Fruit fly (Drosophila melanogaster) whole organism, embryonic: ENCODE measurements around the gene CG10038.
A peak's percentile ranks its signal among the peaks of the same experiment; 100 is the strongest.

Experiments
- Atf6 ChIP-seq: fragments of 200-800 bp; sonication (Bioruptor generic); IDR thresholded peaks from 2 replicates; pipeline ENCODE4 v1.3.6; 2022; ENCODE audit warnings: missing biosample characterization, missing genetic modification characterization
- CG10209 ChIP-seq: fragments of 200-800 bp; sonication (Bioruptor generic); optimal IDR thresholded peaks from 3 replicates; lab custom pipeline; 2017; ENCODE audit warnings: missing biosample characterization, mild to moderate bottlenecking, missing genetic modification characterization, missing genetic modification reagents
- CG10274 ChIP-seq: fragments of 200-800 bp; sonication (Bioruptor generic); optimal IDR thresholded peaks from 3 replicates; lab custom pipeline; 2017; ENCODE audit warnings: missing biosample characterization, mild to moderate bottlenecking, missing genetic modification characterization
- CG10543 ChIP-seq: fragments of 200-800 bp; sonication (Bioruptor generic); optimal IDR thresholded peaks from 3 replicates; lab custom pipeline; 2017; ENCODE audit warnings: missing biosample characterization, mild to moderate bottlenecking, missing genetic modification characterization, moderate library complexity
- CG12071 ChIP-seq: fragments of 200-800 bp; sonication (Bioruptor generic); optimal IDR thresholded peaks from 3 replicates; lab custom pipeline; 2018; ENCODE audit warnings: missing biosample characterization, mild to moderate bottlenecking, missing genetic modification characterization
- CG13287 ChIP-seq: fragments of 200-800 bp; sonication (Bioruptor generic); IDR thresholded peaks from 2 replicates; pipeline ENCODE4 v1.3.6; 2022; ENCODE audit warnings: missing biosample characterization, missing genetic modification characterization; ENCODE audit not compliant: partially characterized antibody
- CG15514 ChIP-seq: fragments of 200-800 bp; sonication (Bioruptor generic); optimal IDR thresholded peaks from 3 replicates; lab custom pipeline; 2017; ENCODE audit warnings: missing biosample characterization, missing genetic modification characterization, mild to moderate bottlenecking, moderate library complexity, missing genetic modification reagents
- CG17328 ChIP-seq: fragments of 200-800 bp; sonication (Bioruptor generic); IDR thresholded peaks from 2 replicates; pipeline ENCODE4 v1.3.6; 2022; ENCODE audit warnings: missing biosample characterization, missing genetic modification characterization
- CG18011 ChIP-seq: fragments of 200-800 bp; sonication (Bioruptor generic); optimal IDR thresholded peaks from 2 replicates; lab custom pipeline; 2017; ENCODE audit warnings: missing biosample characterization, missing genetic modification characterization, mild to moderate bottlenecking, moderate library complexity, missing genotype
- CG32767 ChIP-seq: fragments of 200-800 bp; sonication (Bioruptor generic); IDR thresholded peaks from 2 replicates; pipeline ENCODE4 v1.3.6; 2022; ENCODE audit warnings: missing biosample characterization, missing genetic modification characterization
- CG34376 ChIP-seq: fragments of 200-800 bp; sonication (Bioruptor generic); optimal IDR thresholded peaks from 2 replicates; lab custom pipeline; 2018; ENCODE audit warnings: missing biosample characterization, mild to moderate bottlenecking, missing genetic modification characterization
- CG3838 ChIP-seq: fragments of 200-800 bp; sonication (Bioruptor generic); optimal IDR thresholded peaks from 3 replicates; lab custom pipeline; 2016; ENCODE audit warnings: missing biosample characterization, missing genetic modification characterization
- CG42726 ChIP-seq: fragments of 200-800 bp; sonication (Bioruptor generic); IDR thresholded peaks from 2 replicates; pipeline ENCODE4 v1.3.6; 2022; ENCODE audit warnings: missing biosample characterization, missing genetic modification characterization; ENCODE audit not compliant: partially characterized antibody
- CG8281 ChIP-seq: fragments of 200-800 bp; sonication (Bioruptor generic); optimal IDR thresholded peaks from 2 replicates; lab custom pipeline; 2018; ENCODE audit warnings: missing biosample characterization, mild to moderate bottlenecking, missing genetic modification characterization, moderate library complexity
- CG9932 ChIP-seq: fragments of 200-800 bp; sonication (Bioruptor generic); IDR thresholded peaks from 2 replicates; pipeline ENCODE4 v1.3.6; 2022; ENCODE audit warnings: missing biosample characterization, missing genetic modification characterization
- Dref ChIP-seq: fragments of 200-800 bp; sonication (Bioruptor generic); IDR thresholded peaks from 2 replicates; pipeline ENCODE4 v1.3.6; 2022; ENCODE audit warnings: missing biosample characterization, missing genetic modification characterization
- Ets65A ChIP-seq: fragments of 200-800 bp; sonication (Bioruptor generic); peaks from one replicate; lab custom pipeline; 2016; ENCODE audit warnings: missing biosample characterization, missing genetic modification characterization
- HLHmδ ChIP-seq: fragments of 200-800 bp; sonication (Bioruptor generic); optimal IDR thresholded peaks from 2 replicates; lab custom pipeline; 2018; ENCODE audit warnings: missing biosample characterization, mild to moderate bottlenecking, missing genetic modification characterization, moderate library complexity
- HmgZ ChIP-seq: fragments of 200-800 bp; sonication (Bioruptor generic); optimal IDR thresholded peaks from 2 replicates; lab custom pipeline; 2018; ENCODE audit warnings: missing biosample characterization, mild to moderate bottlenecking, missing genetic modification characterization
- Hr3 ChIP-seq: fragments of 200-800 bp; sonication (Bioruptor generic); optimal IDR thresholded peaks from 3 replicates; lab custom pipeline; 2016; ENCODE audit warnings: missing biosample characterization, missing genetic modification characterization
- Jarid2 ChIP-seq: fragments of 200-800 bp; sonication (Bioruptor generic); optimal IDR thresholded peaks from 3 replicates; lab custom pipeline; 2017; ENCODE audit warnings: mild to moderate bottlenecking, missing biosample characterization, missing genetic modification reagents, missing genetic modification characterization
- MTF-1 ChIP-seq: fragments of 200-800 bp; sonication (Bioruptor generic); optimal IDR thresholded peaks from 2 replicates; lab custom pipeline; 2018; ENCODE audit warnings: missing biosample characterization, mild to moderate bottlenecking, missing genetic modification characterization, borderline replicate concordance
- Pdp1 ChIP-seq, 2 experiments: fragments of 200-800 bp; sonication (Bioruptor generic); optimal IDR thresholded peaks; 3 replicates each; lab custom pipeline; 2016; ENCODE audit warnings: missing biosample characterization in 2 of 2, missing genetic modification characterization in 2 of 2, mild to moderate bottlenecking in 1 of 2, moderate library complexity in 1 of 2
- Usf ChIP-seq: fragments of 200-800 bp; sonication (Bioruptor generic); optimal IDR thresholded peaks from 2 replicates; lab custom pipeline; 2017; ENCODE audit warnings: missing genotype, missing biosample characterization, missing genetic modification characterization
- amos ChIP-seq: fragments of 200-800 bp; sonication (Bioruptor generic); IDR thresholded peaks from 2 replicates; pipeline ENCODE4 v1.3.6; 2022; ENCODE audit warnings: missing biosample characterization, missing genetic modification characterization; ENCODE audit not compliant: partially characterized antibody
- bbx ChIP-seq: fragments of 200-800 bp; sonication (Bioruptor generic); IDR thresholded peaks from 2 replicates; pipeline ENCODE4 v1.3.6; 2022; ENCODE audit warnings: missing biosample characterization, missing genetic modification characterization; ENCODE audit not compliant: partially characterized antibody
- cg ChIP-seq: fragments of 200-800 bp; sonication (Bioruptor generic); optimal IDR thresholded peaks from 3 replicates; lab custom pipeline; 2019; ENCODE audit warnings: missing biosample characterization, mild to moderate bottlenecking, missing genetic modification characterization, moderate library complexity
- chif ChIP-seq, 2 experiments: fragments of 200-800 bp; sonication (Bioruptor generic); optimal IDR thresholded peaks; 3 replicates each; lab custom pipeline; 2016; ENCODE audit warnings: missing biosample characterization in 2 of 2, missing genetic modification characterization in 2 of 2
- chinmo ChIP-seq: fragments of 200-800 bp; sonication (Bioruptor generic); IDR thresholded peaks from 4 replicates; pipeline ENCODE4 v1.3.6; 2022; ENCODE audit warnings: missing biosample characterization, missing genetic modification characterization; ENCODE audit not compliant: partially characterized antibody
- chm ChIP-seq: fragments of 200-800 bp; sonication (Bioruptor generic); IDR thresholded peaks from 2 replicates; pipeline ENCODE4 v1.3.6; 2022; ENCODE audit warnings: missing biosample characterization, missing genetic modification characterization
- dysf ChIP-seq: fragments of 200-800 bp; sonication (Bioruptor generic); IDR thresholded peaks from 3 replicates; pipeline ENCODE4 v1.3.6; 2022; ENCODE audit warnings: missing biosample characterization, missing genetic modification characterization
- exex ChIP-seq: fragments of 200-800 bp; sonication (Bioruptor generic); optimal IDR thresholded peaks from 4 replicates; lab custom pipeline; 2018; ENCODE audit warnings: missing biosample characterization, mild to moderate bottlenecking, missing genetic modification characterization, moderate library complexity
- ftz-f1 ChIP-seq: fragments of 200-800 bp; sonication (Bioruptor generic); optimal IDR thresholded peaks from 2 replicates; lab custom pipeline; 2016; ENCODE audit warnings: missing biosample characterization, missing genetic modification characterization
- gro ChIP-seq: fragments of 200-800 bp; sonication (Bioruptor generic); optimal IDR thresholded peaks from 2 replicates; lab custom pipeline; 2016; ENCODE audit warnings: missing biosample characterization, missing genetic modification characterization
- lab ChIP-seq: fragments of 200-800 bp; sonication (Bioruptor generic); optimal IDR thresholded peaks from 3 replicates; lab custom pipeline; 2017; ENCODE audit warnings: missing biosample characterization, missing genetic modification characterization, mild to moderate bottlenecking, moderate library complexity, missing genetic modification reagents
- mirr ChIP-seq: fragments of 200-800 bp; sonication (Bioruptor generic); optimal IDR thresholded peaks from 3 replicates; lab custom pipeline; 2018; ENCODE audit warnings: missing biosample characterization, mild to moderate bottlenecking, missing genetic modification characterization
- nerfin-2 ChIP-seq: fragments of 200-800 bp; sonication (Bioruptor generic); IDR thresholded peaks from 2 replicates; pipeline ENCODE4 v1.3.6; 2022; ENCODE audit warnings: missing biosample characterization, missing genetic modification characterization; ENCODE audit not compliant: partially characterized antibody
- nmo ChIP-seq: fragments of 200-800 bp; sonication (Bioruptor generic); optimal IDR thresholded peaks from 2 replicates; lab custom pipeline; 2018; ENCODE audit warnings: missing biosample characterization, mild to moderate bottlenecking, missing genetic modification characterization, moderate library complexity
- ro ChIP-seq: fragments of 200-800 bp; sonication (Bioruptor generic); IDR thresholded peaks from 2 replicates; pipeline ENCODE4 v1.3.6; 2022; ENCODE audit warnings: missing biosample characterization, missing genetic modification characterization
- sens ChIP-seq: fragments of 200-800 bp; sonication (Bioruptor generic); peaks from one replicate; lab custom pipeline; 2016; ENCODE audit warnings: missing biosample characterization, missing genetic modification characterization
- sisA ChIP-seq: fragments of 200-800 bp; sonication (Bioruptor generic); IDR thresholded peaks from 2 replicates; pipeline ENCODE4 v1.3.6; 2022; ENCODE audit warnings: missing biosample characterization, missing genetic modification characterization
- sug ChIP-seq: fragments of 200-800 bp; optimal IDR thresholded peaks from 2 replicates; lab custom pipeline; 2019; ENCODE audit warnings: missing biosample characterization, mild to moderate bottlenecking, missing genetic modification characterization, moderate library complexity
- trh ChIP-seq: fragments of 200-800 bp; sonication (Bioruptor generic); optimal IDR thresholded peaks from 2 replicates; lab custom pipeline; 2016; ENCODE audit warnings: missing biosample characterization, missing genetic modification characterization
- z ChIP-seq: fragments of 200-800 bp; sonication (Bioruptor generic); IDR thresholded peaks from 3 replicates; pipeline ENCODE4 v1.3.6; 2022; ENCODE audit warnings: missing biosample characterization, missing genetic modification characterization
- zfh2 ChIP-seq: fragments of 200-800 bp; sonication (Bioruptor generic); optimal IDR thresholded peaks from 2 replicates; lab custom pipeline; 2016; ENCODE audit warnings: missing biosample characterization, missing genetic modification characterization

The CG10038 gene

DNA sequence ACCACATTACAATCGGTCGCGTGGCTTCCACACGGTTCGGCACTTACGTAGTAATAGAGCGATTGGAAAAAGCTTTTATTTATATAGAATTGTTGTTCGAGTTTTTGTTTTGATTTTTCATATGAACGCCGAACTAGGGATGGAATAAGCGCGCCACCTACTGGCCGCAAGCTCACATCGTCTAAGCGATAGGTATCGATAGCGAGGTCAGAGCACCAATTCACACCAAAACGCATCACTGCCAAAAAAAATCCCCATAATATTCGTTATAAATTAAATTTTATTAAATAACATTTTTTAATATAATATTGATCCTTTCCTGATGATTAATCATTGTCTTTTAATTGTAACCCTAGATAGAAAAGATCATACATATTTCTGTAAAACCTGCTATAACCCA, at the start of gene CG10038 (continued):
- TF ChIP-seq zfh2 (peak; percentile 37), HLHmδ (GFP tag; lab: Kevin White, UChicago) (no peak)

dm6 chr3R:12398620-12399247, 48.3 kb upstream of the CG10038 start, which contains the start of gene Cyp9f3:
Cyp9f3 (minus strand) TSS chr3R:12398929.
- TF ChIP-seq CG9932 (GFP tag; lab: Robert Waterston, UW) (no peak), CG10274 (GFP tag; lab: Kevin White, UChicago) (peak; percentile 63), cg (GFP tag; lab: Kevin White, UChicago) (peak; percentile 40), dysf (GFP tag; lab: Robert Waterston, UW) (0 out of 3 replicates have a peak, but pooled peaks have one; percentile 22), CG32767 (GFP tag; lab: Robert Waterston, UW) (0 out of 2 replicates have a peak, but pooled peaks have one; percentile 9), CG10543 (GFP tag; lab: Kevin White, UChicago) (peak; percentile 79), CG12071 (GFP tag; lab: Kevin White, UChicago) (peak; percentile 19), gro (GFP tag; lab: Kevin White, UChicago) (peak; percentile 14), CG10209 (GFP tag; lab: Kevin White, UChicago) (no peak), CG13287 (peak; percentile 25; the same call in 1 of the 2 replicates), chinmo (GFP tag; lab: Robert Waterston, UW) (0 out of 4 replicates have a peak, but pooled peaks have one; percentile 43), CG3838 (GFP tag; lab: Kevin White, UChicago) (peak; percentile 10), sisA (GFP tag; lab: Robert Waterston, UW) (no peak), exex (peak; percentile 53), bbx (GFP tag; lab: Robert Waterston, UW) (0 out of 2 replicates have a peak, but pooled peaks have one; percentile 9), CG18011 (GFP tag; lab: Kevin White, UChicago) (peak; percentile 9), chm (GFP tag; lab: Robert Waterston, UW) (peak; percentile 43), Usf (GFP tag; lab: Kevin White, UChicago) (no peak), sens (peak; percentile 1), z (GFP tag; lab: Robert Waterston, UW) (peak; percentile 88), ro (GFP tag; lab: Robert Waterston, UW) (no peak), HmgZ (tag; lab: Kevin White, UChicago) (peak; percentile 13), Hr3 (GFP tag; lab: Kevin White, UChicago) (no peak), lab (GFP tag; lab: Kevin White, UChicago) (peak; percentile 25), CG8281 (tag; lab: Kevin White, UChicago) (peak; percentile 8), Atf6 (GFP tag; lab: Robert Waterston, UW) (0 out of 2 replicates have a peak, but pooled peaks have one; percentile 7), CG17328 (no peak), nerfin-2 (GFP tag; lab: Robert Waterston, UW) (0 out of 2 replicates have a peak, but pooled peaks have one; percentile 20), Jarid2 (GFP tag; lab: Kevin White, UChicago) (peak; percentile 54), chif (GFP tag; optimal IDR thresholded peaks at IDR 0.05; lab: Kevin White, UChicago) (no peak), CG15514 (peak; percentile 3), CG42726 (GFP tag; lab: Robert Waterston, UW) (peak; percentile 46; the same call in 1 of the 2 replicates), amos (GFP tag; lab: Robert Waterston, UW) (peak; percentile 33; the same call in 1 of the 2 replicates), Pdp1 (GFP tag; optimal IDR thresholded peaks at IDR 0.05; lab: Kevin White, UChicago) (peak in 1 of 2 experiments; percentile 17), mirr (GFP tag; lab: Kevin White, UChicago) (peak; percentile 69), ftz-f1 (GFP tag; lab: Kevin White, UChicago) (peak; percentile 75), sug (tag; lab: Kevin White, UChicago) (peak; percentile 2), MTF-1 (GFP tag; lab: Kevin White, UChicago) (peak; percentile 22), nmo (GFP tag; lab: Kevin White, UChicago) (no peak), trh (GFP tag; lab: Kevin White, UChicago) (no peak), CG34376 (GFP tag; lab: Kevin White, UChicago) (peak; percentile 96), Ets65A (GFP tag; lab: Kevin White, UChicago) (peak; percentile 50), Dref (GFP tag; lab: Robert Waterston, UW) (0 out of 2 replicates have a peak, but pooled peaks have one; percentile 10)
- TF ChIP-seq, all 482 proteins: peak for 33
